Fruit fly (Drosophila melanogaster) whole organism, embryonic: ENCODE results near the gene N.

Source experiments
- Adf1 ChIP-seq: fragments of 200-800 bp; sonication (Bioruptor generic); IDR thresholded peaks from 2 replicates; pipeline ENCODE4 v1.3.6; 2022; ENCODE audit warnings: missing biosample characterization, missing genetic modification characterization
- Asciz ChIP-seq: fragments of 200-800 bp; sonication (Bioruptor generic); optimal IDR thresholded peaks from 2 replicates; lab custom pipeline; 2017; ENCODE audit warnings: missing biosample characterization, mild to moderate bottlenecking, missing genetic modification characterization, missing genetic modification reagents
- Bdp1 ChIP-seq: fragments of 200-800 bp; sonication (Bioruptor generic); optimal IDR thresholded peaks from 3 replicates; lab custom pipeline; 2016; ENCODE audit warnings: missing biosample characterization, missing genetic modification characterization
- CG10431 ChIP-seq: fragments of 200-800 bp; sonication (Bioruptor generic); optimal IDR thresholded peaks from 3 replicates; lab custom pipeline; 2018; ENCODE audit warnings: missing biosample characterization, mild to moderate bottlenecking, missing genetic modification characterization
- CG11456 ChIP-seq: fragments of 200-800 bp; sonication (Bioruptor generic); IDR thresholded peaks from 3 replicates; pipeline ENCODE4 v1.3.6; 2022; ENCODE audit warnings: missing biosample characterization, missing genetic modification characterization
- CG12769 ChIP-seq: fragments of 200-800 bp; sonication (Bioruptor generic); optimal IDR thresholded peaks from 2 replicates; lab custom pipeline; 2019; ENCODE audit warnings: missing biosample characterization, mild to moderate bottlenecking, missing genetic modification characterization, moderate library complexity
- CG14050 ChIP-seq: fragments of 200-800 bp; sonication (Bioruptor generic); IDR thresholded peaks from 3 replicates; pipeline ENCODE4 v1.3.6; 2022; ENCODE audit warnings: missing biosample characterization, missing genetic modification characterization
- CG15011 ChIP-seq: fragments of 200-800 bp; sonication (Bioruptor generic); optimal IDR thresholded peaks from 3 replicates; lab custom pipeline; 2018; ENCODE audit warnings: missing biosample characterization, mild to moderate bottlenecking, missing genetic modification characterization
- CG1647 ChIP-seq: fragments of 200-800 bp; sonication (Bioruptor generic); optimal IDR thresholded peaks from 3 replicates; lab custom pipeline; 2016; ENCODE audit warnings: missing biosample characterization, missing genetic modification characterization
- CG17385 ChIP-seq: fragments of 200-800 bp; sonication (Bioruptor generic); optimal IDR thresholded peaks from 3 replicates; lab custom pipeline; 2018; ENCODE audit warnings: missing biosample characterization, mild to moderate bottlenecking, missing genetic modification characterization
- CG30403 ChIP-seq: fragments of 200-800 bp; sonication (Bioruptor generic); optimal IDR thresholded peaks from 3 replicates; lab custom pipeline; 2016; ENCODE audit warnings: missing biosample characterization, missing genetic modification characterization
- CG4360 ChIP-seq: fragments of 200-800 bp; sonication (Bioruptor generic); IDR thresholded peaks from 2 replicates; pipeline ENCODE4 v1.3.6; 2022; ENCODE audit warnings: missing biosample characterization, missing genetic modification characterization
- CG8944 ChIP-seq: fragments of 200-800 bp; sonication (Bioruptor generic); optimal IDR thresholded peaks from 3 replicates; lab custom pipeline; 2016; ENCODE audit warnings: missing biosample characterization, missing genetic modification characterization
- CG9817 ChIP-seq: fragments of 200-800 bp; sonication (Bioruptor generic); optimal IDR thresholded peaks from 2 replicates; lab custom pipeline; 2018; ENCODE audit warnings: missing biosample characterization, mild to moderate bottlenecking, missing genetic modification characterization, moderate library complexity
- CG9876 ChIP-seq: fragments of 200-800 bp; sonication (Bioruptor generic); optimal IDR thresholded peaks from 2 replicates; lab custom pipeline; 2016; ENCODE audit warnings: missing biosample characterization, missing genetic modification characterization
- CG9932 ChIP-seq: fragments of 200-800 bp; sonication (Bioruptor generic); IDR thresholded peaks from 2 replicates; pipeline ENCODE4 v1.3.6; 2022; ENCODE audit warnings: missing biosample characterization, missing genetic modification characterization
- Dfd ChIP-seq, 2 experiments: fragments of >200 bp; optimal IDR thresholded peaks; 2 replicates each; lab custom pipeline; 2017; ENCODE audit warnings: missing biosample characterization in 2 of 2, missing genetic modification characterization in 2 of 2
- Dp ChIP-seq: fragments of 200-800 bp; sonication (Bioruptor generic); optimal IDR thresholded peaks from 2 replicates; lab custom pipeline; 2018; ENCODE audit warnings: missing biosample characterization, mild to moderate bottlenecking, missing genetic modification characterization, moderate library complexity
- Eip74EF ChIP-seq, 2 experiments: fragments of 200-800 bp in 1 of 2; fragments of >200 bp in 1 of 2; sonication (Bioruptor generic) in 1 of 2; optimal IDR thresholded peaks; 2 replicates each; lab custom pipeline; 2017 to 2019; ENCODE audit warnings: missing biosample characterization in 2 of 2, missing genetic modification characterization in 2 of 2, mild to moderate bottlenecking in 1 of 2, moderate library complexity in 1 of 2
- Elba2 ChIP-seq: fragments of 200-800 bp; sonication (Bioruptor generic); optimal IDR thresholded peaks from 3 replicates; lab custom pipeline; 2016; ENCODE audit warnings: missing biosample characterization, missing genetic modification characterization
- Gsc ChIP-seq: fragments of 200-800 bp; sonication (Bioruptor generic); IDR thresholded peaks from 2 replicates; pipeline ENCODE4 v1.3.6; 2022; ENCODE audit warnings: missing biosample characterization, missing genetic modification characterization
- HmgD ChIP-seq: fragments of 200-800 bp; sonication (Bioruptor generic); optimal IDR thresholded peaks from 3 replicates; lab custom pipeline; 2016; ENCODE audit warnings: missing biosample characterization, missing genetic modification characterization
- Hr78 ChIP-seq, 2 experiments: fragments of 200-800 bp in 1 of 2; fragments of >200 bp in 1 of 2; sonication (Bioruptor generic) in 1 of 2; optimal IDR thresholded peaks; 2 replicates each; lab custom pipeline; 2017 to 2019; ENCODE audit warnings: missing biosample characterization in 2 of 2, missing genetic modification characterization in 2 of 2, mild to moderate bottlenecking in 1 of 2, moderate library complexity in 1 of 2
- Lim3 ChIP-seq: fragments of 200-800 bp; sonication (Bioruptor generic); IDR thresholded peaks from 2 replicates; pipeline ENCODE4 v1.3.6; 2022; ENCODE audit warnings: missing biosample characterization, missing genetic modification characterization
- MBD-R2 ChIP-seq: fragments of 200-800 bp; sonication (Bioruptor generic); IDR thresholded peaks from 2 replicates; pipeline ENCODE4 v1.3.6; 2022; ENCODE audit warnings: missing biosample characterization, missing genetic modification characterization
- MESR4 ChIP-seq: fragments of 200-800 bp; sonication (Bioruptor generic); optimal IDR thresholded peaks from 2 replicates; lab custom pipeline; 2018; ENCODE audit warnings: missing biosample characterization, mild to moderate bottlenecking, missing genetic modification characterization, moderate library complexity
- Opbp ChIP-seq: fragments of 200-800 bp; sonication (Bioruptor generic); IDR thresholded peaks from 3 replicates; pipeline ENCODE4 v1.3.6; 2022; ENCODE audit warnings: missing biosample characterization, missing genetic modification characterization; ENCODE audit not compliant: partially characterized antibody
- Scr ChIP-seq: fragments of 200-800 bp; sonication (Bioruptor generic); IDR thresholded peaks from 2 replicates; pipeline ENCODE4 v1.3.6; 2022; ENCODE audit warnings: missing biosample characterization, missing genetic modification characterization; ENCODE audit not compliant: partially characterized antibody
- Sry-δ ChIP-seq: fragments of 200-800 bp; sonication (Bioruptor generic); optimal IDR thresholded peaks from 2 replicates; lab custom pipeline; 2016; ENCODE audit warnings: missing biosample characterization, missing genetic modification characterization
- Usf ChIP-seq: fragments of 200-800 bp; sonication (Bioruptor generic); optimal IDR thresholded peaks from 2 replicates; lab custom pipeline; 2017; ENCODE audit warnings: missing genotype, missing biosample characterization, missing genetic modification characterization
- YL-1 ChIP-seq: fragments of 200-800 bp; sonication (Bioruptor generic); optimal IDR thresholded peaks from 3 replicates; lab custom pipeline; 2017; ENCODE audit warnings: missing biosample characterization, mild to moderate bottlenecking, missing genetic modification characterization
- abd-A ChIP-seq: fragments of 200-800 bp; sonication (Bioruptor generic); optimal IDR thresholded peaks from 3 replicates; lab custom pipeline; 2019; ENCODE audit warnings: missing biosample characterization, mild to moderate bottlenecking, missing genetic modification characterization, moderate library complexity
- aop ChIP-seq: fragments of 200-800 bp; sonication (Bioruptor generic); IDR thresholded peaks from 2 replicates; pipeline ENCODE4 v1.3.6; 2022; ENCODE audit warnings: missing biosample characterization, missing genetic modification characterization
- bigmax ChIP-seq: fragments of 200-800 bp; sonication (Bioruptor generic); optimal IDR thresholded peaks from 2 replicates; lab custom pipeline; 2018; ENCODE audit warnings: missing biosample characterization, mild to moderate bottlenecking, missing genetic modification characterization
- caup ChIP-seq: fragments of 200-800 bp; sonication (Bioruptor generic); optimal IDR thresholded peaks from 3 replicates; lab custom pipeline; 2017; ENCODE audit warnings: missing biosample characterization, mild to moderate bottlenecking, missing genetic modification characterization, moderate library complexity; ENCODE audit not compliant: severe bottlenecking
- danr ChIP-seq: fragments of 200-800 bp; sonication (Bioruptor generic); IDR thresholded peaks from 2 replicates; pipeline ENCODE4 v1.3.6; 2022; ENCODE audit warnings: missing biosample characterization, missing genetic modification characterization
- esg ChIP-seq: fragments of 200-800 bp; sonication (Bioruptor generic); conservative IDR thresholded peaks from 2 replicates; pipeline ENCODE4 v1.3.6; 2022; ENCODE audit warnings: missing biosample characterization, missing genetic modification characterization
- fd102C ChIP-seq: fragments of 200-800 bp; sonication (Bioruptor generic); optimal IDR thresholded peaks from 2 replicates; lab custom pipeline; 2018; ENCODE audit warnings: missing biosample characterization, mild to moderate bottlenecking, missing genetic modification characterization, moderate library complexity
- gcm2 ChIP-seq: fragments of 200-800 bp; sonication (Bioruptor generic); optimal IDR thresholded peaks from 2 replicates; lab custom pipeline; 2016; ENCODE audit warnings: missing biosample characterization, missing genetic modification characterization
- hbn ChIP-seq: fragments of 200-800 bp; sonication (Bioruptor generic); IDR thresholded peaks from 2 replicates; pipeline ENCODE4 v1.3.6; 2022; ENCODE audit warnings: missing biosample characterization, missing genetic modification characterization; ENCODE audit not compliant: partially characterized antibody
- kni ChIP-seq: fragments of 200-800 bp; sonication (Bioruptor generic); optimal IDR thresholded peaks from 3 replicates; lab custom pipeline; 2017; ENCODE audit warnings: mild to moderate bottlenecking, missing biosample characterization, missing genetic modification reagents, missing genetic modification characterization
- mld ChIP-seq: fragments of 200-800 bp; sonication (Bioruptor generic); IDR thresholded peaks from 3 replicates; pipeline ENCODE4 v1.3.6; 2022; ENCODE audit warnings: missing biosample characterization, missing genetic modification characterization; ENCODE audit not compliant: partially characterized antibody
- odd ChIP-seq: fragments of 200-800 bp; sonication (Bioruptor generic); optimal IDR thresholded peaks from 2 replicates; lab custom pipeline; 2017; ENCODE audit warnings: missing biosample characterization, mild to moderate bottlenecking, missing genetic modification characterization
- ranshi ChIP-seq: fragments of 200-800 bp; sonication (Bioruptor generic); IDR thresholded peaks from 2 replicates; pipeline ENCODE4 v1.3.6; 2022; ENCODE audit warnings: missing biosample characterization, missing genetic modification characterization
- schlank ChIP-seq: fragments of 200-800 bp; sonication (Bioruptor generic); optimal IDR thresholded peaks from 2 replicates; lab custom pipeline; 2018; ENCODE audit warnings: missing biosample characterization, mild to moderate bottlenecking, missing genetic modification characterization
- sr ChIP-seq: fragments of 200-800 bp; sonication (Bioruptor generic); IDR thresholded peaks from 3 replicates; pipeline ENCODE4 v1.3.6; 2022; ENCODE audit warnings: missing biosample characterization, missing genetic modification characterization
- sug ChIP-seq: fragments of 200-800 bp; optimal IDR thresholded peaks from 2 replicates; lab custom pipeline; 2019; ENCODE audit warnings: missing biosample characterization, mild to moderate bottlenecking, missing genetic modification characterization, moderate library complexity
- tna ChIP-seq: fragments of 200-800 bp; sonication (Bioruptor generic); IDR thresholded peaks from 2 replicates; pipeline ENCODE4 v1.3.6; 2022; ENCODE audit warnings: missing biosample characterization, missing genetic modification characterization; ENCODE audit not compliant: partially characterized antibody
- twi ChIP-seq: fragments of 200-800 bp; optimal IDR thresholded peaks from 2 replicates; lab custom pipeline; 2019; ENCODE audit warnings: missing biosample characterization, mild to moderate bottlenecking, missing genetic modification characterization, moderate library complexity
- unpg ChIP-seq: fragments of 200-800 bp; sonication (Bioruptor generic); optimal IDR thresholded peaks from 3 replicates; lab custom pipeline; 2018; ENCODE audit warnings: missing biosample characterization, mild to moderate bottlenecking, missing genetic modification characterization, moderate library complexity

N gene

dm6 chrX:3097008-3097407, 37.7 kb upstream of the N start (continued):
- TF ChIP-seq MESR4 (GFP tag; lab: Kevin White, UChicago) (peak; percentile 32), Eip74EF (GFP tag; optimal IDR thresholded peaks at IDR 0.05; lab: Kevin White, UChicago) (peak in 1 of 2 experiments; percentile 86), HmgD (peak; percentile 88), twi (peak; percentile 98), CG15011 (peak; percentile 71), kni (GFP tag; lab: Kevin White, UChicago) (peak; percentile 94), Opbp (no peak), fd102C (GFP tag; lab: Kevin White, UChicago) (peak; percentile 82), Sry-δ (GFP tag; lab: Kevin White, UChicago) (peak; percentile 65), CG10431 (GFP tag; lab: Kevin White, UChicago) (peak; percentile 86), Lim3 (GFP tag; lab: Robert Waterston, UW) (peak; percentile 38; the same call in 1 of the 2 replicates), CG8944 (GFP tag; lab: Kevin White, UChicago) (peak; percentile 95), unpg (GFP tag; lab: Kevin White, UChicago) (peak; percentile 94), caup (GFP tag; lab: Kevin White, UChicago) (peak; percentile 80), tna (GFP tag; lab: Robert Waterston, UW) (no peak), CG11456 (GFP tag; lab: Robert Waterston, UW) (peak; percentile 82), danr (GFP tag; lab: Robert Waterston, UW) (peak; percentile 78), CG9817 (tag; lab: Kevin White, UChicago) (peak; percentile 86), Gsc (GFP tag; lab: Robert Waterston, UW) (peak; percentile 88), Usf (GFP tag; lab: Kevin White, UChicago) (peak; percentile 90), CG30403 (GFP tag; lab: Kevin White, UChicago) (peak; percentile 91), CG17385 (GFP tag; lab: Kevin White, UChicago) (peak; percentile 88), CG1647 (GFP tag; lab: Kevin White, UChicago) (peak; percentile 91), ranshi (GFP tag; lab: Robert Waterston, UW) (peak; percentile 91), Hr78 (GFP tag; optimal IDR thresholded peaks at IDR 0.05; lab: Kevin White, UChicago) (peak in 1 of 2 experiments; percentile 78), YL-1 (GFP tag; lab: Kevin White, UChicago) (peak; percentile 37), sug (tag; lab: Kevin White, UChicago) (peak; percentile 59), schlank (tag; lab: Kevin White, UChicago) (peak; percentile 53), Scr (GFP tag; lab: Robert Waterston, UW) (no peak), CG4360 (GFP tag; lab: Robert Waterston, UW) (peak; percentile 87), CG12769 (tag; lab: Kevin White, UChicago) (peak; percentile 92), Elba2 (GFP tag; lab: Kevin White, UChicago) (peak; percentile 42), CG9876 (peak; percentile 89), hbn (GFP tag; lab: Robert Waterston, UW) (no peak), Bdp1 (GFP tag; lab: Kevin White, UChicago) (peak; percentile 85), MBD-R2 (peak; percentile 59; the same call in 1 of the 2 replicates), Dfd (GFP tag; optimal IDR thresholded peaks at IDR 0.05; lab: Kevin White, UChicago) (no peak), gcm2 (GFP tag; lab: Kevin White, UChicago) (peak; percentile 78), bigmax (GFP tag; lab: Kevin White, UChicago) (no peak), CG14050 (GFP tag; lab: Robert Waterston, UW) (peak; percentile 78), abd-A (tag; lab: Kevin White, UChicago) (peak; percentile 60), mld (GFP tag; lab: Robert Waterston, UW) (no peak), esg (peak; percentile 88), odd (GFP tag; lab: Kevin White, UChicago) (peak; percentile 84), Asciz (GFP tag; lab: Kevin White, UChicago) (peak; percentile 86), CG9932 (GFP tag; lab: Robert Waterston, UW) (peak; percentile 50), aop (peak; percentile 77), Adf1 (GFP tag; lab: Robert Waterston, UW) (0 out of 2 replicates have a peak, but pooled peaks have one; percentile 14), sr (peak; percentile 64; the same call in 1 of the 3 replicates), Dp (GFP tag; lab: Kevin White, UChicago) (no peak)
